Fruit fly (Drosophila melanogaster) whole organism, embryonic: Measurements from ENCODE around the gene Vm26Ab.

ENCODE experiments used
- Antp ChIP-seq: fragments of 200-800 bp; sonication (Bioruptor generic); optimal IDR thresholded peaks from 3 replicates; lab custom pipeline; 2016; ENCODE audit warnings: missing biosample characterization, missing genetic modification characterization
- Atf3 ChIP-seq: fragments of 200-800 bp; sonication (Bioruptor generic); optimal IDR thresholded peaks from 3 replicates; lab custom pipeline; 2016; ENCODE audit warnings: missing biosample characterization, missing genetic modification characterization
- Bdp1 ChIP-seq: fragments of 200-800 bp; sonication (Bioruptor generic); optimal IDR thresholded peaks from 3 replicates; lab custom pipeline; 2016; ENCODE audit warnings: missing biosample characterization, missing genetic modification characterization
- BtbVII ChIP-seq: fragments of 200-800 bp; sonication (Bioruptor generic); optimal IDR thresholded peaks from 3 replicates; lab custom pipeline; 2017; ENCODE audit warnings: missing biosample characterization, mild to moderate bottlenecking, missing genetic modification characterization
- CG11085 ChIP-seq: fragments of 200-800 bp; sonication (Bioruptor generic); IDR thresholded peaks from 2 replicates; pipeline ENCODE4 v1.3.6; 2022; ENCODE audit warnings: missing biosample characterization, missing genetic modification characterization
- CG11723 ChIP-seq: fragments of 200-800 bp; sonication (Bioruptor generic); optimal IDR thresholded peaks from 2 replicates; lab custom pipeline; 2017; ENCODE audit warnings: missing biosample characterization, mild to moderate bottlenecking, missing genetic modification characterization
- CG13296 ChIP-seq: fragments of 200-800 bp; sonication (Bioruptor generic); optimal IDR thresholded peaks from 3 replicates; lab custom pipeline; 2018; ENCODE audit warnings: missing biosample characterization, mild to moderate bottlenecking, missing genetic modification characterization
- CG13424 ChIP-seq: fragments of 200-800 bp; sonication (Bioruptor generic); optimal IDR thresholded peaks from 2 replicates; lab custom pipeline; 2019; ENCODE audit warnings: missing biosample characterization, mild to moderate bottlenecking, missing genetic modification characterization, moderate library complexity
- CG14014 ChIP-seq: fragments of 200-800 bp; sonication (Bioruptor generic); IDR thresholded peaks from 2 replicates; pipeline ENCODE4 v1.3.6; 2022; ENCODE audit warnings: missing biosample characterization, missing genetic modification characterization
- CG2120 ChIP-seq: fragments of 200-800 bp; sonication (Bioruptor generic); optimal IDR thresholded peaks from 3 replicates; lab custom pipeline; 2016; ENCODE audit warnings: missing biosample characterization, missing genetic modification characterization
- CG2875 ChIP-seq: fragments of 200-800 bp; sonication (Bioruptor generic); optimal IDR thresholded peaks from 2 replicates; lab custom pipeline; 2017; ENCODE audit warnings: missing biosample characterization, mild to moderate bottlenecking, missing genetic modification characterization, missing genetic modification reagents
- CG30020 ChIP-seq: fragments of 200-800 bp; optimal IDR thresholded peaks from 2 replicates; lab custom pipeline; 2019; ENCODE audit warnings: missing biosample characterization, mild to moderate bottlenecking, missing genetic modification characterization, moderate library complexity
- CG31365 ChIP-seq: fragments of 200-800 bp; sonication (Bioruptor generic); optimal IDR thresholded peaks from 2 replicates; lab custom pipeline; 2018; ENCODE audit warnings: missing biosample characterization, mild to moderate bottlenecking, missing genetic modification characterization
- CG31388 ChIP-seq: fragments of 200-800 bp; sonication (Bioruptor generic); optimal IDR thresholded peaks from 2 replicates; lab custom pipeline; 2016; ENCODE audit warnings: missing biosample characterization, missing genetic modification characterization
- CG4424 ChIP-seq: fragments of 200-800 bp; sonication (Bioruptor generic); optimal IDR thresholded peaks from 3 replicates; lab custom pipeline; 2016; ENCODE audit warnings: missing biosample characterization, missing genetic modification characterization
- CG6272 ChIP-seq: fragments of 200-800 bp; sonication (Bioruptor generic); IDR thresholded peaks from 2 replicates; pipeline ENCODE4 v1.3.6; 2022; ENCODE audit warnings: missing biosample characterization, missing genetic modification characterization
- CG6813 ChIP-seq: fragments of 200-800 bp; sonication (Bioruptor generic); optimal IDR thresholded peaks from 2 replicates; lab custom pipeline; 2017; ENCODE audit warnings: missing biosample characterization, missing genetic modification characterization, mild to moderate bottlenecking, moderate library complexity, missing genetic modification reagents
- CG7556 ChIP-seq: fragments of 200-800 bp; sonication (Bioruptor generic); optimal IDR thresholded peaks from 2 replicates; lab custom pipeline; 2017; ENCODE audit warnings: missing biosample characterization, mild to moderate bottlenecking, missing genetic modification characterization
- CG9817 ChIP-seq: fragments of 200-800 bp; sonication (Bioruptor generic); optimal IDR thresholded peaks from 2 replicates; lab custom pipeline; 2018; ENCODE audit warnings: missing biosample characterization, mild to moderate bottlenecking, missing genetic modification characterization, moderate library complexity
- CTCF ChIP-seq: fragments of 200-800 bp; sonication (Bioruptor generic); optimal IDR thresholded peaks from 2 replicates; lab custom pipeline; 2017; ENCODE audit warnings: missing biosample characterization, mild to moderate bottlenecking, missing genetic modification characterization, moderate library complexity
- Deaf1 ChIP-seq: fragments of 200-800 bp; optimal IDR thresholded peaks from 3 replicates; lab custom pipeline; 2019; ENCODE audit warnings: missing biosample characterization, mild to moderate bottlenecking, missing genetic modification characterization, moderate library complexity
- Dip3 ChIP-seq: fragments of 200-800 bp; sonication (Bioruptor generic); optimal IDR thresholded peaks from 3 replicates; lab custom pipeline; 2016; ENCODE audit warnings: missing biosample characterization, missing genetic modification characterization
- Dref ChIP-seq: fragments of 200-800 bp; sonication (Bioruptor generic); IDR thresholded peaks from 2 replicates; pipeline ENCODE4 v1.3.6; 2022; ENCODE audit warnings: missing biosample characterization, missing genetic modification characterization
- Ets97D ChIP-seq: fragments of 200-800 bp; sonication (Bioruptor generic); optimal IDR thresholded peaks from 3 replicates; lab custom pipeline; 2016; ENCODE audit warnings: missing biosample characterization, missing genetic modification characterization
- HHEX ChIP-seq: fragments of 200-800 bp; sonication (Bioruptor generic); optimal IDR thresholded peaks from 3 replicates; lab custom pipeline; 2017; ENCODE audit warnings: missing biosample characterization, mild to moderate bottlenecking, missing genetic modification characterization, missing genetic modification reagents
- HLH54F ChIP-seq: fragments of 200-800 bp; sonication (Bioruptor generic); optimal IDR thresholded peaks from 3 replicates; lab custom pipeline; 2016; ENCODE audit warnings: missing biosample characterization, missing genetic modification characterization
- HmgZ ChIP-seq: fragments of 200-800 bp; sonication (Bioruptor generic); optimal IDR thresholded peaks from 2 replicates; lab custom pipeline; 2018; ENCODE audit warnings: missing biosample characterization, mild to moderate bottlenecking, missing genetic modification characterization
- Hr78 ChIP-seq, 2 experiments: fragments of 200-800 bp in 1 of 2; fragments of >200 bp in 1 of 2; sonication (Bioruptor generic) in 1 of 2; optimal IDR thresholded peaks; 2 replicates each; lab custom pipeline; 2017 to 2019; ENCODE audit warnings: missing biosample characterization in 2 of 2, missing genetic modification characterization in 2 of 2, mild to moderate bottlenecking in 1 of 2, moderate library complexity in 1 of 2
- Mad ChIP-seq: fragments of 200-800 bp; sonication (Bioruptor generic); optimal IDR thresholded peaks from 2 replicates; lab custom pipeline; 2016; ENCODE audit warnings: missing biosample characterization, missing genetic modification characterization
- Mes4 ChIP-seq: fragments of 200-800 bp; sonication (Bioruptor generic); optimal IDR thresholded peaks from 2 replicates; lab custom pipeline; 2016; ENCODE audit warnings: missing biosample characterization, missing genetic modification characterization
- Spps ChIP-seq: fragments of 200-800 bp; sonication (Bioruptor generic); optimal IDR thresholded peaks from 2 replicates; lab custom pipeline; 2018; ENCODE audit warnings: missing biosample characterization, mild to moderate bottlenecking, missing genetic modification characterization
- ab ChIP-seq: fragments of 200-800 bp; sonication (Bioruptor generic); optimal IDR thresholded peaks from 2 replicates; lab custom pipeline; 2016; ENCODE audit warnings: missing biosample characterization, missing genetic modification characterization
- al ChIP-seq: fragments of 200-800 bp; sonication (Bioruptor generic); IDR thresholded peaks from 2 replicates; pipeline ENCODE4 v1.3.6; 2022; ENCODE audit warnings: missing biosample characterization, missing genetic modification characterization
- bab2 ChIP-seq: fragments of 200-800 bp; sonication (Bioruptor generic); optimal IDR thresholded peaks from 2 replicates; lab custom pipeline; 2016; ENCODE audit warnings: missing biosample characterization, missing genetic modification characterization
- caup ChIP-seq: fragments of 200-800 bp; sonication (Bioruptor generic); optimal IDR thresholded peaks from 3 replicates; lab custom pipeline; 2017; ENCODE audit warnings: missing biosample characterization, mild to moderate bottlenecking, missing genetic modification characterization, moderate library complexity; ENCODE audit not compliant: severe bottlenecking
- cwo ChIP-seq: fragments of 200-800 bp; sonication (Bioruptor generic); optimal IDR thresholded peaks from 3 replicates; lab custom pipeline; 2017; ENCODE audit warnings: missing biosample characterization, missing genetic modification characterization, mild to moderate bottlenecking, moderate library complexity, missing genetic modification reagents
- dati ChIP-seq: fragments of 200-800 bp; sonication (Bioruptor generic); IDR thresholded peaks from 2 replicates; pipeline ENCODE4 v1.3.6; 2022; ENCODE audit warnings: missing biosample characterization, missing genetic modification characterization
- disco-r ChIP-seq: fragments of 200-800 bp; sonication (Bioruptor generic); optimal IDR thresholded peaks from 2 replicates; lab custom pipeline; 2016; ENCODE audit warnings: missing biosample characterization, missing genetic modification characterization
- emc ChIP-seq: fragments of 200-800 bp; sonication (Bioruptor generic); optimal IDR thresholded peaks from 2 replicates; lab custom pipeline; 2016; ENCODE audit warnings: missing biosample characterization, missing genetic modification characterization
- gfzf ChIP-seq: fragments of 200-800 bp; sonication (Bioruptor generic); optimal IDR thresholded peaks from 2 replicates; lab custom pipeline; 2016; ENCODE audit warnings: missing biosample characterization, mild to moderate bottlenecking, missing genetic modification characterization, moderate library complexity
- hbn ChIP-seq: fragments of 200-800 bp; sonication (Bioruptor generic); IDR thresholded peaks from 2 replicates; pipeline ENCODE4 v1.3.6; 2022; ENCODE audit warnings: missing biosample characterization, missing genetic modification characterization; ENCODE audit not compliant: partially characterized antibody
- insv ChIP-seq, 2 experiments: fragments of 200-800 bp; sonication (Bioruptor generic); optimal IDR thresholded peaks; 3 replicates each; lab custom pipeline; 2016 to 2018; ENCODE audit warnings: missing biosample characterization in 2 of 2, missing genetic modification characterization in 2 of 2
- luna ChIP-seq: fragments of 200-800 bp; sonication (Bioruptor generic); optimal IDR thresholded peaks from 2 replicates; lab custom pipeline; 2016; ENCODE audit warnings: missing biosample characterization, missing genetic modification characterization
- odd ChIP-seq: fragments of 200-800 bp; sonication (Bioruptor generic); optimal IDR thresholded peaks from 2 replicates; lab custom pipeline; 2017; ENCODE audit warnings: missing biosample characterization, mild to moderate bottlenecking, missing genetic modification characterization
- peb ChIP-seq: fragments of 200-800 bp; sonication (Bioruptor generic); IDR thresholded peaks from 2 replicates; pipeline ENCODE4 v1.3.6; 2022; ENCODE audit warnings: missing biosample characterization, missing genetic modification characterization
- psq ChIP-seq: fragments of 200-800 bp; sonication (Bioruptor generic); optimal IDR thresholded peaks from 2 replicates; lab custom pipeline; 2017; ENCODE audit warnings: missing biosample characterization, missing genetic modification characterization
- sens-2 ChIP-seq: fragments of 200-800 bp; sonication (Bioruptor generic); IDR thresholded peaks from 2 replicates; pipeline ENCODE4 v1.3.6; 2022; ENCODE audit warnings: missing biosample characterization, missing genetic modification characterization
- stwl ChIP-seq: fragments of 200-800 bp; sonication (Bioruptor generic); optimal IDR thresholded peaks from 3 replicates; lab custom pipeline; 2018; ENCODE audit warnings: missing biosample characterization, mild to moderate bottlenecking, missing genetic modification characterization, moderate library complexity
- toy ChIP-seq: fragments of 200-800 bp; sonication (Bioruptor generic); IDR thresholded peaks from 2 replicates; pipeline ENCODE4 v1.3.6; 2022; ENCODE audit warnings: missing biosample characterization, missing genetic modification characterization
- trem ChIP-seq: fragments of 200-800 bp; optimal IDR thresholded peaks from 3 replicates; lab custom pipeline; 2019; ENCODE audit warnings: missing biosample characterization, mild to moderate bottlenecking, missing genetic modification characterization, moderate library complexity
- vnd ChIP-seq: fragments of 200-800 bp; sonication (Bioruptor generic); IDR thresholded peaks from 3 replicates; pipeline ENCODE4 v1.3.6; 2022; ENCODE audit warnings: missing biosample characterization, missing genetic modification characterization; ENCODE audit not compliant: partially characterized antibody
- zen2 ChIP-seq: fragments of 200-800 bp; sonication (Bioruptor generic); IDR thresholded peaks from 3 replicates; pipeline ENCODE4 v1.3.6; 2022; ENCODE audit warnings: missing biosample characterization, missing genetic modification characterization; ENCODE audit not compliant: partially characterized antibody

Gene Vm26Ab

DNA sequence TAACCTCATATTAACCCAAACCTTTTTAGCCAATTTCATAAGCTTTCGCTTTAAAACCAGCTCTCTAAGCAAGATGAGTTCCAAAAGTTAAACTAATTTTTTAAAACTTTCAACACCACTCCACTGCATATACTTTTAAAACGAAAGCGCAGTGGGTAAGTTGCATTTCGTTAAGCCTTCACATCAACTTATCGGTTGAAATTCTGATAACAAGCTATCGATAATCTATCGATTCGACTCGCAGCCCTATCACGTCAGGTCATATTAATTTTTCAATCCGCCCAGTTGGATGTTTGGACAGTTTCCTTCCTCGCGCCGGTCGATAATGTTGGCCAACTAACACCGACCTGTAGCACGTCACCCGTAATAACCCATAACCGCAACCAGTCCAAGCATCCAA lies 29.3 kb downstream of the Vm26Ab start, which contains the start of gene ifc (continued):
- TF ChIP-seq al (GFP tag; lab: Robert Waterston, UW) (no peak), odd (no peak), luna (GFP tag; lab: Kevin White, UChicago) (peak; percentile 66), Antp (peak; percentile 57), CG14014 (no peak), CG6272 (0 out of 2 replicates have a peak, but pooled peaks have one; percentile 13), stwl (tag; lab: Kevin White, UChicago) (peak; percentile 92), Spps (tag; lab: Kevin White, UChicago) (no peak), zen2 (no peak), CG13296 (GFP tag; lab: Kevin White, UChicago) (no peak), psq (GFP tag; lab: Kevin White, UChicago) (no peak), CG13424 (tag; lab: Kevin White, UChicago) (peak; percentile 60), CG31365 (peak; percentile 13), CG11085 (GFP tag; lab: Robert Waterston, UW) (no peak), Deaf1 (tag; lab: Kevin White, UChicago) (peak; percentile 3), CG11723 (GFP tag; lab: Kevin White, UChicago) (peak; percentile 7), insv (GFP tag; optimal IDR thresholded peaks at IDR 0.05; lab: Kevin White, UChicago) (peak in 1 of 2 experiments; percentile 44), CG2875 (no peak), cwo (GFP tag; lab: Kevin White, UChicago) (no peak), CG4424 (GFP tag; lab: Kevin White, UChicago) (peak; percentile 51), BtbVII (no peak), CTCF (peak; percentile 20), toy (GFP tag; lab: Robert Waterston, UW) (no peak), bab2 (GFP tag; lab: Kevin White, UChicago) (peak; percentile 49), Atf3 (GFP tag; lab: Kevin White, UChicago) (peak; percentile 5), Bdp1 (GFP tag; lab: Kevin White, UChicago) (peak; percentile 39), Ets97D (peak; percentile 91), Dip3 (GFP tag; lab: Kevin White, UChicago) (peak; percentile 51), trem (tag; lab: Kevin White, UChicago) (peak; percentile 86), Mad (peak; percentile 51), disco-r (GFP tag; lab: Kevin White, UChicago) (peak; percentile 19), CG31388 (GFP tag; lab: Kevin White, UChicago) (no peak), HHEX (peak; percentile 31), emc (GFP tag; lab: Kevin White, UChicago) (no peak), Hr78 (GFP tag; optimal IDR thresholded peaks at IDR 0.05; lab: Kevin White, UChicago) (peak in 1 of 2 experiments; percentile 59), CG9817 (peak; percentile 68), hbn (GFP tag; lab: Robert Waterston, UW) (no peak), caup (peak; percentile 17), CG30020 (tag; lab: Kevin White, UChicago) (peak; percentile 96), ab (GFP tag; lab: Kevin White, UChicago) (no peak), Mes4 (GFP tag; lab: Kevin White, UChicago) (peak; percentile 30), dati (GFP tag; lab: Robert Waterston, UW) (no peak), gfzf (GFP tag; lab: Kevin White, UChicago) (peak; percentile 61), CG6813 (no peak), CG2120 (GFP tag; lab: Kevin White, UChicago) (peak; percentile 80), peb (no peak), sens-2 (GFP tag; lab: Robert Waterston, UW) (no peak), vnd (no peak), CG7556 (GFP tag; lab: Kevin White, UChicago) (no peak), HLH54F (peak; percentile 65), Dref (GFP tag; lab: Robert Waterston, UW) (no peak), HmgZ (tag; lab: Kevin White, UChicago) (peak; percentile 82)
